Fruit fly (Drosophila melanogaster): ENCODE results near the gene CG33203.

Gene CG33203

DNA sequence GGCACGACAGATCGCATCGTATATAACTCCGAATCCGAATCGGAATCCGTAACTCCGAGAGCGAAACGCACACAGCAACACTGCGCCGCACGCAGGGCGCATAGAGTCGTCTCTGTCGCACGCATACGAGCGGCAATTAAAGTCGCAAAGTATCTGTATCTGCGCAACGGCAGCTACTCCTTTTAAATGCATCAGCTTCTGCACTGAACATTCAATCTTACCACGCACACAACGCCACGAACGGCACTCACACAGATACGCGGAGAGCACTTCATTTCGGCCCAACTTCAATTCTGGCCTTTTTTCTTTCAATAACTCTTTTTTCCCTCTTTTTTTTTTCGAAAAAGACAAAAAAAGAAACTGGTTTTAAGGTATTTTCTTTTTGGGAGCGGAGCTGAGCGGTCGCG lies 29.3 kb downstream of the CG33203 start:
- peak; percentile 57 for TF ChIP-seq Eip78C (GFP tag)
- TF ChIP-seq spab (GFP tag; optimal IDR thresholded peaks at IDR 0.05): peak; percentile 94
- TF ChIP-seq CG8119 (GFP tag; IDR thresholded peaks at IDR 0.05): peak; percentile 86
- TF ChIP-seq CG10669 (GFP tag; optimal IDR thresholded peaks at IDR 0.05): peak; percentile 83
- peak; percentile 86 for TF ChIP-seq CG6276 (GFP tag; optimal IDR thresholded peaks at IDR 0.05)
- peak; percentile 40 for TF ChIP-seq CG10631 (GFP tag; optimal IDR thresholded peaks at IDR 0.05)
- TF ChIP-seq ss (GFP tag; optimal IDR thresholded peaks at IDR 0.05): peak; percentile 98 to 99
- TF ChIP-seq CG11902 (GFP tag; optimal IDR thresholded peaks at IDR 0.05): no peak
- peak; percentile 83 for TF ChIP-seq Ets96B (tag; optimal IDR thresholded peaks at IDR 0.05)
- peak; percentile 57 for TF ChIP-seq CG11762 (GFP tag; optimal IDR thresholded peaks at IDR 0.05; ENCODE audit: insufficient read depth)
- TF ChIP-seq Sox14 (GFP tag; optimal IDR thresholded peaks at IDR 0.05): peak; percentile 17
- peak; percentile 66 for TF ChIP-seq CG34406 (GFP tag; optimal IDR thresholded peaks at IDR 0.05)
- TF ChIP-seq eg (GFP tag; IDR thresholded peaks at IDR 0.05): peak; percentile 85
- peak; percentile 92 for TF ChIP-seq CG6808 (GFP tag; optimal IDR thresholded peaks at IDR 0.05)
- peak; percentile 59 for TF ChIP-seq pdm3 (GFP tag; optimal IDR thresholded peaks at IDR 0.05)
- TF ChIP-seq topi (GFP tag; optimal IDR thresholded peaks at IDR 0.05): peak; percentile 29
- TF ChIP-seq CG3919 (GFP tag; optimal IDR thresholded peaks at IDR 0.05): peak; percentile 72
- TF ChIP-seq fd85E (GFP tag; optimal IDR thresholded peaks at IDR 0.05): peak; percentile 21
- TF ChIP-seq Lpt (GFP tag; optimal IDR thresholded peaks at IDR 0.05): peak; percentile 78
- TF ChIP-seq Sox102F (GFP tag; optimal IDR thresholded peaks at IDR 0.05): peak; percentile 64
- peak; percentile 37 to 46 for TF ChIP-seq salr (GFP tag; optimal IDR thresholded peaks at IDR 0.05)
- no peak; the same call in 1 of the 2 replicates for TF ChIP-seq Gug (GFP tag; IDR thresholded peaks at IDR 0.05)
- peak; percentile 37 for TF ChIP-seq CG6792 (GFP tag; optimal IDR thresholded peaks at IDR 0.05)
- TF ChIP-seq Met (GFP tag; optimal IDR thresholded peaks at IDR 0.05): peak; percentile 41
- peak; percentile 83 for TF ChIP-seq CG6854 (GFP tag; optimal IDR thresholded peaks at IDR 0.05)
- TF ChIP-seq CG32006 (GFP tag; optimal IDR thresholded peaks at IDR 0.05): peak; percentile 63
- no peak for TF ChIP-seq CG31627 (GFP tag; optimal IDR thresholded peaks at IDR 0.05)
- TF ChIP-seq Smox (GFP tag; optimal IDR thresholded peaks at IDR 0.05): peak; percentile 9
- TF ChIP-seq CG16779 (tag; optimal IDR thresholded peaks at IDR 0.05): peak; percentile 88
- TF ChIP-seq CG7368 (GFP tag; optimal IDR thresholded peaks at IDR 0.05): peak; percentile 52
- TF ChIP-seq CG4318 (GFP tag; optimal IDR thresholded peaks at IDR 0.05): no peak
- no peak for TF ChIP-seq fkh (GFP tag; optimal IDR thresholded peaks at IDR 0.05)
- TF ChIP-seq CG11294 (GFP tag; IDR thresholded peaks at IDR 0.05): no peak
- no peak for TF ChIP-seq acj6 (GFP tag; optimal IDR thresholded peaks at IDR 0.05)
- TF ChIP-seq svp (GFP tag): no peak
- peak; percentile 30 for TF ChIP-seq Blimp-1 (GFP tag; optimal IDR thresholded peaks at IDR 0.05)
- no peak for TF ChIP-seq Hr4 (GFP tag; optimal IDR thresholded peaks at IDR 0.05)
- no peak for TF ChIP-seq lz (GFP tag; optimal IDR thresholded peaks at IDR 0.05)
- TF ChIP-seq dac (GFP tag; optimal IDR thresholded peaks at IDR 0.05): peak; percentile 14
- peak; percentile 69 for TF ChIP-seq fd59A (GFP tag; optimal IDR thresholded peaks at IDR 0.05)
- peak; percentile 65 for TF ChIP-seq dsx (GFP tag; optimal IDR thresholded peaks at IDR 0.05; ENCODE audit: poor library complexity, severe bottlenecking)
- TF ChIP-seq Hr38 (GFP tag; optimal IDR thresholded peaks at IDR 0.05): no peak
- no peak for TF ChIP-seq Hr39 (GFP tag; optimal IDR thresholded peaks at IDR 0.05)
- peak; percentile 59 for TF ChIP-seq achi (GFP tag; optimal IDR thresholded peaks at IDR 0.05)
- TF ChIP-seq Ets21C (GFP tag; optimal IDR thresholded peaks at IDR 0.05): no peak
- peak; percentile 97 for TF ChIP-seq CG9139 (GFP tag; optimal IDR thresholded peaks at IDR 0.05)
- no peak for TF ChIP-seq cyc (GFP tag; optimal IDR thresholded peaks at IDR 0.05)
- TF ChIP-seq esn (GFP tag; optimal IDR thresholded peaks at IDR 0.05): peak; percentile 9
- TF ChIP-seq net (GFP tag; optimal IDR thresholded peaks at IDR 0.05): peak; percentile 84
- TF ChIP-seq vri (GFP tag; optimal IDR thresholded peaks at IDR 0.05): peak; percentile 70
- peak; percentile 38 for TF ChIP-seq Eip93F (GFP tag; optimal IDR thresholded peaks at IDR 0.05)
- peak; percentile 72 for TF ChIP-seq CG3032 (tag; optimal IDR thresholded peaks at IDR 0.05)

Measured in whole organism, prepupa.